Worm (Caenorhabditis elegans) whole organism, L4 larva: Measurements from ENCODE around the gene fcmt-1.
A peak's percentile ranks its signal among the peaks of the same experiment; 100 is the strongest.

Experiments used
- F49E8.2 ChIP-seq: sonication (generic microtip); optimal IDR thresholded peaks from 2 replicates; lab custom pipeline; 2016; ENCODE audit warnings: missing compliant biosample characterization, mild to moderate bottlenecking, missing genetic modification characterization, borderline replicate concordance
- Y105C5A.15 ChIP-seq: fragments of 200-800 bp; sonication (Bioruptor generic); IDR thresholded peaks from 2 replicates; pipeline ENCODE4 v1.3.6; 2022; ENCODE audit warnings: missing genetic modification characterization, missing compliant biosample characterization
- Y5F2A.4 ChIP-seq: fragments of 200-800 bp; sonication (Bioruptor generic); optimal IDR thresholded peaks from 2 replicates; lab custom pipeline; 2018; ENCODE audit warnings: mild to moderate bottlenecking, missing genetic modification characterization, missing compliant biosample characterization
- Y75B8A.6 ChIP-seq: fragments of 200-800 bp; sonication (Bioruptor generic); IDR thresholded peaks from 2 replicates; pipeline ENCODE4 v1.3.6; 2022; ENCODE audit warnings: missing genetic modification reagents, missing genetic modification characterization, missing compliant biosample characterization
- ZK546.5 ChIP-seq, 2 experiments: sonication (generic microtip); optimal IDR thresholded peaks; 2 replicates each; lab custom pipeline; 2017; ENCODE audit warnings: missing biosample characterization in 2 of 2, missing genetic modification characterization in 2 of 2
- aha-1 ChIP-seq: fragments of 150-350 bp; peaks from one replicate; lab custom pipeline; 2014; ENCODE audit warnings: missing biosample characterization, missing genetic modification characterization
- attf-4 ChIP-seq: sonication (generic microtip); optimal IDR thresholded peaks from 3 replicates; lab custom pipeline; 2017; ENCODE audit warnings: missing biosample characterization, missing genetic modification characterization
- ceh-20 ChIP-seq: fragments of 200-800 bp; sonication (Bioruptor generic); IDR thresholded peaks from 2 replicates; pipeline ENCODE4 v1.3.6; 2022; ENCODE audit warnings: missing genetic modification reagents, missing genetic modification characterization, missing compliant biosample characterization
- ceh-44 ChIP-seq: fragments of 200-800 bp; sonication (Bioruptor generic); IDR thresholded peaks from 2 replicates; pipeline ENCODE4 v1.3.6; 2022; ENCODE audit warnings: missing genetic modification reagents, missing genetic modification characterization, missing compliant biosample characterization
- ces-1 ChIP-seq: fragments of 150-350 bp; sonication (generic microtip); optimal IDR thresholded peaks from 4 replicates; lab custom pipeline; 2014; ENCODE audit warnings: missing biosample characterization, missing genetic modification reagents, missing genetic modification characterization
- daf-16 ChIP-seq, 3 experiments: sonication (generic microtip); optimal IDR thresholded peaks; 2 replicates each; lab custom pipeline; 2016 to 2017; ENCODE audit warnings: missing genetic modification characterization in 3 of 3, missing genetic modification reagents in 3 of 3, mild to moderate bottlenecking in 2 of 3, missing compliant biosample characterization in 2 of 3, missing biosample characterization in 1 of 3, moderate library complexity in 1 of 3
- dmd-9 ChIP-seq: fragments of 200-800 bp; sonication (Bioruptor generic); IDR thresholded peaks from 2 replicates; pipeline ENCODE4 v1.3.6; 2022; ENCODE audit warnings: missing genetic modification reagents, missing genetic modification characterization, missing compliant biosample characterization
- dve-1 ChIP-seq: sonication (generic microtip); optimal IDR thresholded peaks from 2 replicates; lab custom pipeline; 2017; ENCODE audit warnings: antibody characterized with exemption, mild to moderate bottlenecking, missing genetic modification characterization, missing compliant biosample characterization; ENCODE audit not compliant: insufficient read depth
- egl-43 ChIP-seq: fragments of 200-800 bp; sonication (Bioruptor generic); IDR thresholded peaks from 2 replicates; pipeline ENCODE4 v1.3.6; 2022; ENCODE audit warnings: missing genetic modification reagents, missing genetic modification characterization, missing compliant biosample characterization
- fos-1 ChIP-seq: fragments of 150-350 bp; optimal IDR thresholded peaks from 2 replicates; lab custom pipeline; 2014; ENCODE audit warnings: missing biosample characterization, missing genetic modification characterization
- gei-8 ChIP-seq: fragments of 200-800 bp; sonication (Bioruptor generic); optimal IDR thresholded peaks from 2 replicates; lab custom pipeline; 2018; ENCODE audit warnings: mild to moderate bottlenecking, missing genetic modification characterization, missing compliant biosample characterization
- hif-1 ChIP-seq, 2 experiments: sonication (generic microtip); optimal IDR thresholded peaks; 2 replicates each; lab custom pipeline; 2016 to 2017; ENCODE audit warnings: missing compliant biosample characterization in 2 of 2, missing genetic modification characterization in 2 of 2, missing genetic modification reagents in 2 of 2, missing genotype in 2 of 2, mild to moderate bottlenecking in 1 of 2
- hlh-11 ChIP-seq: fragments of 200-800 bp; sonication (Bioruptor generic); optimal IDR thresholded peaks from 2 replicates; lab custom pipeline; 2018; ENCODE audit warnings: mild to moderate bottlenecking, missing genetic modification characterization, missing compliant biosample characterization
- hlh-30 ChIP-seq: sonication (generic microtip); optimal IDR thresholded peaks from 2 replicates; lab custom pipeline; 2017; ENCODE audit warnings: antibody characterized with exemption, mild to moderate bottlenecking, missing genetic modification characterization, missing compliant biosample characterization; ENCODE audit not compliant: insufficient read depth
- hmg-1.1 ChIP-seq: fragments of 200-800 bp; sonication (Bioruptor generic); IDR thresholded peaks from 2 replicates; pipeline ENCODE4 v1.3.6; 2022; ENCODE audit warnings: missing genetic modification reagents, missing genetic modification characterization, missing compliant biosample characterization
- jun-1 ChIP-seq: fragments of 150-350 bp; optimal IDR thresholded peaks from 2 replicates; lab custom pipeline; 2014; ENCODE audit warnings: missing biosample characterization, missing genetic modification reagents, missing genetic modification characterization
- lim-7 ChIP-seq: fragments of 200-800 bp; sonication (Bioruptor generic); IDR thresholded peaks from 2 replicates; pipeline ENCODE4 v1.3.6; 2022; ENCODE audit warnings: missing genetic modification characterization, missing compliant biosample characterization
- lin-38 ChIP-seq: fragments of 200-800 bp; sonication (Bioruptor generic); IDR thresholded peaks from 2 replicates; pipeline ENCODE4 v1.3.6; 2022; ENCODE audit warnings: missing genetic modification reagents, missing genetic modification characterization, missing compliant biosample characterization
- lin-39 ChIP-seq: fragments of 150-350 bp; optimal IDR thresholded peaks from 2 replicates; lab custom pipeline; 2014; ENCODE audit warnings: missing biosample characterization, missing genetic modification reagents, missing genetic modification characterization
- madf-9 ChIP-seq: fragments of 200-800 bp; sonication (Bioruptor generic); conservative IDR thresholded peaks from 2 replicates; pipeline ENCODE4 v1.3.6; 2022; ENCODE audit warnings: missing genetic modification reagents, missing genetic modification characterization, missing compliant biosample characterization
- mdl-1 ChIP-seq, 2 experiments: fragments of 150-350 bp in 1 of 2; sonication (generic microtip) in 1 of 2; optimal IDR thresholded peaks; 2 replicates each; lab custom pipeline; 2014 to 2017; ENCODE audit warnings: missing biosample characterization in 2 of 2, missing genetic modification characterization in 2 of 2
- mes-2 ChIP-seq: sonication (generic microtip); optimal IDR thresholded peaks from 2 replicates; lab custom pipeline; 2016; ENCODE audit warnings: missing genotype, mild to moderate bottlenecking, missing genetic modification characterization, missing compliant biosample characterization; ENCODE audit not compliant: poor library complexity, severe bottlenecking
- mxl-3 ChIP-seq: fragments of 200-800 bp; sonication (Bioruptor generic); optimal IDR thresholded peaks from 2 replicates; lab custom pipeline; 2018; ENCODE audit warnings: mild to moderate bottlenecking, missing genetic modification characterization, missing compliant biosample characterization
- nhr-10 ChIP-seq: fragments of 150-350 bp; optimal IDR thresholded peaks from 2 replicates; lab custom pipeline; 2014; ENCODE audit warnings: missing biosample characterization, missing genetic modification characterization
- nhr-11 ChIP-seq: fragments of 150-350 bp; optimal IDR thresholded peaks from 2 replicates; lab custom pipeline; 2014; ENCODE audit warnings: missing biosample characterization, missing genetic modification characterization
- nhr-42 ChIP-seq: fragments of 200-800 bp; sonication (Bioruptor generic); IDR thresholded peaks from 2 replicates; pipeline ENCODE4 v1.3.6; 2022; ENCODE audit warnings: missing genetic modification characterization, missing compliant biosample characterization
- nhr-48 ChIP-seq: sonication (generic microtip); optimal IDR thresholded peaks from 2 replicates; lab custom pipeline; 2016; ENCODE audit warnings: mild to moderate bottlenecking, missing genetic modification characterization, missing compliant biosample characterization
- nhr-6 ChIP-seq: fragments of 150-350 bp; optimal IDR thresholded peaks from 2 replicates; lab custom pipeline; 2014; ENCODE audit warnings: missing biosample characterization, missing genetic modification characterization
- nhr-77 ChIP-seq: fragments of 150-350 bp; optimal IDR thresholded peaks from 2 replicates; lab custom pipeline; 2014; ENCODE audit warnings: missing biosample characterization, missing genetic modification characterization
- php-3 ChIP-seq: fragments of 200-800 bp; sonication (Bioruptor generic); IDR thresholded peaks from 2 replicates; pipeline ENCODE4 v1.3.6; 2022; ENCODE audit warnings: missing genetic modification reagents, missing genetic modification characterization, missing compliant biosample characterization
- rbr-2 ChIP-seq: sonication (generic microtip); optimal IDR thresholded peaks from 2 replicates; lab custom pipeline; 2016; ENCODE audit warnings: missing genotype, missing genetic modification characterization, missing compliant biosample characterization
- set-16 ChIP-seq: fragments of 200-800 bp; sonication (Bioruptor generic); IDR thresholded peaks from 2 replicates; pipeline ENCODE4 v1.3.6; 2022; ENCODE audit warnings: missing genetic modification reagents, missing genetic modification characterization, missing compliant biosample characterization
- snpc-1.2 ChIP-seq: fragments of 200-800 bp; sonication (Bioruptor generic); IDR thresholded peaks from 2 replicates; pipeline ENCODE4 v1.3.6; 2022; ENCODE audit warnings: missing genetic modification reagents, missing genetic modification characterization, missing compliant biosample characterization
- snpc-4 ChIP-seq: fragments of 150-350 bp; optimal IDR thresholded peaks from 2 replicates; lab custom pipeline; 2014; ENCODE audit warnings: missing biosample characterization, missing genetic modification characterization
- spr-1 ChIP-seq: sonication (generic microtip); optimal IDR thresholded peaks from 2 replicates; lab custom pipeline; 2016; ENCODE audit warnings: mild to moderate bottlenecking, missing genetic modification characterization, missing compliant biosample characterization
- spr-3 ChIP-seq: fragments of 200-800 bp; sonication (Bioruptor generic); optimal IDR thresholded peaks from 2 replicates; lab custom pipeline; 2018; ENCODE audit warnings: mild to moderate bottlenecking, missing genetic modification characterization, missing compliant biosample characterization
- unc-62 ChIP-seq, 3 experiments: fragments of 150-350 bp in 1 of 3; sonication (generic microtip); optimal IDR thresholded peaks in 2 of 3; peaks in 1 of 3; 1 replicate in 1 of 3; 2 replicates in 2 of 3; lab custom pipeline; 2014 to 2017; ENCODE audit warnings: missing biosample characterization in 3 of 3, missing genetic modification characterization in 3 of 3, missing genetic modification reagents in 3 of 3, missing genotype in 1 of 3
- zag-1 ChIP-seq: fragments of 150-350 bp; optimal IDR thresholded peaks from 2 replicates; lab custom pipeline; 2014; ENCODE audit warnings: missing biosample characterization, missing genetic modification characterization
- ztf-7 ChIP-seq: fragments of 150-350 bp; optimal IDR thresholded peaks from 2 replicates; lab custom pipeline; 2014; ENCODE audit warnings: missing biosample characterization, missing genetic modification characterization

fcmt-1 gene

ce11 chrII:11724362-11724761, 15.0 kb upstream of the fcmt-1 start (continued):
- TF ChIP-seq zag-1 (tag; lab: Kevin White, UChicago) (no peak), hmg-1.1 (peak; percentile 49; the same call in 1 of the 2 replicates)

DNA sequence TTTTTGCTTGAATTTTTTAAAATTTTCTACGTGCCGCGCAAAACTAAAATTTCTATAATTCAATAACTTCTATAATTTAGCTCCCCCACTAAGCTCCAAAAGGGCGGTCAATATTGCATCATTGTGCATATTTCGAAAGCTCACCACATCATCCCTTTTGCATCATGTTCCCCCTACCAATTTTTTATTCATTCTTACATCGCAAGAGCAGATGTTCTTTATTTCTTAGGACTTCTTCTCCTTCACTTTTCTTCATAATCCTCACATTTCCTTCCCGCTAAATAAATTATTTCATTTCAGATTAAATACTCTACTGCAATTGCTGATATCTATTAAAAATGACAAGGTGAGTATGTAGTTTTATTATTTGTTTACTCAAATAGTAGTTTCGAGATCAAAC, 14.5 kb upstream of the fcmt-1 start, which contains the start of gene ldh-1:
Gene ldh-1, plus strand, starts transcription at position 301 of the 400 bp plus-strand sequence.
- TF ChIP-seq daf-16 (GFP tag; optimal IDR thresholded peaks at IDR 0.05; lab: Kevin White, UChicago) (no peak), daf-16 (tag; optimal IDR thresholded peaks at IDR 0.05; lab: Kevin White, UChicago) (peak; percentile 24), jun-1 (tag; lab: Kevin White, UChicago) (no peak)

ce11 chrII:11722164-11722563, 12.8 kb upstream of the fcmt-1 start:
- TF ChIP-seq unc-62 (GFP tag; optimal IDR thresholded peaks at IDR 0.05 in 1 of 2; lab: Kevin White, UChicago) (peak in 1 of 2 experiments; percentile 11), unc-62 (tag; optimal IDR thresholded peaks at IDR 0.05; lab: Kevin White, UChicago) (no peak), hif-1 (tag; optimal IDR thresholded peaks at IDR 0.05; lab: Kevin White, UChicago) (peak in 1 of 2 experiments; percentile 61), aha-1 (peak; percentile 95), nhr-11 (tag; lab: Kevin White, UChicago) (peak; percentile 11), spr-1 (no peak)

ce11 chrII:11721604-11722003, 12.2 kb upstream of the fcmt-1 start:
- TF ChIP-seq madf-9 (GFP tag; lab: Robert Waterston, UW), result no peak
- no peak for TF ChIP-seq zag-1 (tag; lab: Kevin White, UChicago)
- TF ChIP-seq fos-1 (tag; lab: Kevin White, UChicago), result no peak
- 0 out of 2 replicates have a peak, but pooled peaks have one; percentile 26 for TF ChIP-seq php-3 (GFP tag; lab: Robert Waterston, UW)
- TF ChIP-seq mdl-1 (tag; optimal IDR thresholded peaks at IDR 0.05; lab: Kevin White, UChicago), result no peak
- TF ChIP-seq spr-3 (GFP tag; lab: Kevin White, UChicago), result no peak
- TF ChIP-seq set-16 (GFP tag; lab: Robert Waterston, UW), result peak; percentile 79
- no peak for TF ChIP-seq F49E8.2 (tag; lab: Kevin White, UChicago)
- TF ChIP-seq Y105C5A.15, result no peak
- TF ChIP-seq nhr-42, result no peak
- TF ChIP-seq attf-4 (tag; lab: Kevin White, UChicago), result no peak
- no peak for TF ChIP-seq ceh-44
- TF ChIP-seq lin-38, result no peak
- no peak for TF ChIP-seq gei-8 (GFP tag; lab: Kevin White, UChicago)
- no peak for TF ChIP-seq ZK546.5 (tag; optimal IDR thresholded peaks at IDR 0.05; lab: Kevin White, UChicago)
- no peak for TF ChIP-seq nhr-10
- 0 out of 2 replicates have a peak, but pooled peaks have one; percentile 6 for TF ChIP-seq egl-43 (GFP tag; lab: Robert Waterston, UW)
- TF ChIP-seq lim-7 (GFP tag; lab: Robert Waterston, UW), result no peak

ce11 chrII:11720819-11721218, 11.5 kb upstream of the fcmt-1 start:
- no peak for TF ChIP-seq mes-2 (tag; lab: Kevin White, UChicago)
- TF ChIP-seq mxl-3 (GFP tag; lab: Kevin White, UChicago), result no peak
- TF ChIP-seq zag-1 (tag; lab: Kevin White, UChicago), result no peak
- no peak for TF ChIP-seq Y75B8A.6
- no peak for TF ChIP-seq rbr-2 (tag; lab: Kevin White, UChicago)
- TF ChIP-seq snpc-4 (tag; lab: Kevin White, UChicago), result no peak
- TF ChIP-seq dmd-9, result no peak
- TF ChIP-seq nhr-6 (tag; lab: Kevin White, UChicago), result no peak
- no peak for TF ChIP-seq ztf-7 (tag; lab: Kevin White, UChicago)
- TF ChIP-seq lin-39 (tag; lab: Kevin White, UChicago), result no peak
- no peak for TF ChIP-seq snpc-1.2 (GFP tag; lab: Robert Waterston, UW)
- no peak for TF ChIP-seq nhr-77
- TF ChIP-seq Y5F2A.4 (GFP tag; lab: Kevin White, UChicago), result no peak
- no peak for TF ChIP-seq ceh-20 (GFP tag; lab: Robert Waterston, UW)
- TF ChIP-seq ces-1, result no peak
- no peak for TF ChIP-seq hlh-30
- TF ChIP-seq lin-38, result no peak
- TF ChIP-seq nhr-48, result no peak
- no peak for TF ChIP-seq dve-1
- no peak for TF ChIP-seq hlh-11
- peak; percentile 77 for TF ChIP-seq spr-3 (GFP tag; lab: Kevin White, UChicago)
